Fruit fly (Drosophila melanogaster) whole organism: ENCODE measurements around the gene RfC4.

ENCODE experiments used
- Dll ChIP-seq: fragments of >200 bp; optimal IDR thresholded peaks from 2 replicates; lab custom pipeline; 2017
- psq ChIP-seq: fragments of >200 bp; optimal IDR thresholded peaks from 2 replicates; lab custom pipeline; 2017

DNA sequence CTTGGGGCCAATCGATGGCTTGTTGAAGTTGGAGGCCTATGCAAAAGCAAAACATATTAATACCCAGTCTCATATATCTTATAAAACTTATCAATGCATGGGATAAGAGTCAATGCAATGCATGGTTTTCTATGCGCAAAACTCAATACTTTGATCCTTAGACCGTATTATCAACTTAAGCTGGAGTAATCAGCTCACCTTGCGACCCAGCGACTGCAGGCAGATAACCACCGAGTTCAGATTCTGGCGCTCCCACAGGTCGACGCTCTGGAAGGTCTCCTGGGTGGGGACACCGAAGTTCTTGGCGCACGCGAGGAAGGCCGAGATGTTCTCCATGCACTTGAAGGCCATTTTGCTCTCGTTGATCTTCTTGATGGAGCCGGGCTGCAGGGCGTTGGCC lies 20.7 kb downstream of the RfC4 start:
- TF ChIP-seq psq (lab: Kevin White, UChicago), result no peak
- no peak for TF ChIP-seq Dll
